Worm (Caenorhabditis elegans): ENCODE results near the gene slc-17.7.

DNA sequence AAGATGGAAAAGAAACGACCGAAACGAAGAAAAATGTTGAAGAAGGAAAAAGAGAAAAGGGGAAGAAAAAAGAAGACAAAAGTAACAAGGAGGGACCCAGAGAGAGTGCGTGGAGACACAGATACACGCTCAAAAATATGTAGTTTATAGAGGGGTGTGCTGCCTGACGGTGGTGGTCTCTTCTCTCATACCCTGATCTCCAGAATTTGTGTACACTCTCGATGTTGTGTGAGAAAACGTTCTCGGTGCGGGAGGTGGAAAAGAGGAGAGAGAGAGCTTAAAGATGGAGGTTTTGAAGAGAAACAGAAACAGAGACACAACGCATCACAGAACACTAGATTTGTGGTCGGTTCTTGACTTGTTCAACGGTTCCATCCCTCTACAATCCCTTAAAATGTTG lies 7.3 kb upstream of the slc-17.7 start:
- peak in 1 of 2 experiments; percentile 57 for TF ChIP-seq hif-1 (tag; optimal IDR thresholded peaks at IDR 0.05)
- peak; percentile 54 for TF ChIP-seq dmd-6 (GFP tag; IDR thresholded peaks at IDR 0.05)
- no peak for TF ChIP-seq nhr-10 (tag; optimal IDR thresholded peaks at IDR 0.05)
- TF ChIP-seq nhr-28 (tag; optimal IDR thresholded peaks at IDR 0.05): peak; percentile 94

Measured in whole organism, L4 larva.